Worm (Caenorhabditis elegans): ENCODE data around the gene lip-1.

- no peak for TF ChIP-seq dpl-1 (GFP tag; optimal IDR thresholded peaks at IDR 0.05)
- no peak for TF ChIP-seq let-526 (GFP tag; IDR thresholded peaks at IDR 0.05)
- no peak for TF ChIP-seq pha-4 (tag; optimal IDR thresholded peaks at IDR 0.05)
- no peak for TF ChIP-seq Y79H2A.3 (GFP tag; conservative IDR thresholded peaks at IDR 0.05)
- TF ChIP-seq K12H6.12 (tag; optimal IDR thresholded peaks at IDR 0.05): no peak
- no peak for TF ChIP-seq zfh-2 (GFP tag; conservative IDR thresholded peaks at IDR 0.05)
- no peak for TF ChIP-seq F23B12.7 (tag; optimal IDR thresholded peaks at IDR 0.05; ENCODE audit: insufficient read depth)
- TF ChIP-seq snpc-1.3 (tag; optimal IDR thresholded peaks at IDR 0.05; ENCODE audit: insufficient read depth): no peak
- TF ChIP-seq ceh-58 (GFP tag; IDR thresholded peaks at IDR 0.05): no peak
- TF ChIP-seq F49E8.2 (tag; optimal IDR thresholded peaks at IDR 0.05; ENCODE audit: insufficient read depth): no peak
- TF ChIP-seq sea-2 (GFP tag; IDR thresholded peaks at IDR 0.05): no peak
- TF ChIP-seq him-1 (tag; optimal IDR thresholded peaks at IDR 0.05): no peak
- no peak for TF ChIP-seq rcor-1 (GFP tag; IDR thresholded peaks at IDR 0.05)
- no peak for TF ChIP-seq hlh-12 (tag; optimal IDR thresholded peaks at IDR 0.05)
Observed at ce11 chrIV:6817554-6817953, 25.2 kb upstream of the lip-1 start, which contains the start of gene C17H12.5.

Data from whole organism, young adult.